In genomic region chr3L:12532220-12532619, dm6 we compare ENCODE assay signal across 2 fruit fly cellular contexts.
TF ChIP-seq lines count a peak whose summit lies in the region.

No protein-coding gene starts in this region.

- TF ChIP-seq CTCF in whole organism, embryonic (GFP tag; optimal IDR thresholded peaks at IDR 0.05; lab: Kevin White, UChicago), result no peak

TF ChIP-seq in whole organism, embryonic, 481 proteins besides CTCF, POLR2A, EP300 and RAD21:
- TF ChIP-seq Ets65A (GFP tag; lab: Kevin White, UChicago) (peak; percentile 36), nerfin-2 (GFP tag; IDR thresholded peaks at IDR 0.05; lab: Robert Waterston, UW; ENCODE audit: partially characterized antibody) (peak; percentile 30; the same call in 1 of the 2 replicates), CG12391 (tag; optimal IDR thresholded peaks at IDR 0.05; lab: Kevin White, UChicago) (no peak)

TF ChIP-seq in whole organism, prepupa, 60 proteins besides CTCF, POLR2A, EP300 and RAD21:
- no peak for TF ChIP-seq vri (GFP tag; optimal IDR thresholded peaks at IDR 0.05; lab: Kevin White, UChicago)
- peak; percentile 92 for TF ChIP-seq svp (GFP tag; lab: Kevin White, UChicago)
- TF ChIP-seq Sox102F (GFP tag; optimal IDR thresholded peaks at IDR 0.05; lab: Kevin White, UChicago), result no peak
